Fruit fly (Drosophila melanogaster): Measurements from ENCODE around the gene Shaw.

dm6 chr2L:3705438-3705921 is 12.5 kb upstream of the Shaw start, which contains the start of gene CG31778:
- peak; percentile 69 for TF ChIP-seq CG14711 (tag; optimal IDR thresholded peaks at IDR 0.05)
- TF ChIP-seq cic (GFP tag; optimal IDR thresholded peaks at IDR 0.05) = no peak
- TF ChIP-seq CG12768 (GFP tag; optimal IDR thresholded peaks at IDR 0.05) = peak; percentile 42
- no peak for TF ChIP-seq cnc (optimal IDR thresholded peaks at IDR 0.05)
- peak; percentile 13 for TF ChIP-seq pad (GFP tag; optimal IDR thresholded peaks at IDR 0.05)
- peak; percentile 24 for TF ChIP-seq CG11617 (GFP tag; optimal IDR thresholded peaks at IDR 0.05)
- peak; percentile 73 for TF ChIP-seq CG7101 (tag; optimal IDR thresholded peaks at IDR 0.05)
- TF ChIP-seq kay (GFP tag; ENCODE audit: borderline replicate concordance) = no peak
